Fruit fly (Drosophila melanogaster) S2 (cell line): Measurements from ENCODE around the gene CSN6.

Experiments
- CG8478 ChIP-seq: fragments of >200 bp; optimal IDR thresholded peaks from 2 replicates; lab custom pipeline; 2018
- CTCF ChIP-seq, 2 experiments: fragments of >200 bp; optimal IDR thresholded peaks; 2 replicates each; lab custom pipeline; 2018

The CSN6 gene

dm6 chr3R:22588756-22589155, 8.2 kb downstream of the CSN6 start:
- TF ChIP-seq CG8478 (lab: Kevin White, UChicago) = no peak
- no peak for TF ChIP-seq CTCF (optimal IDR thresholded peaks at IDR 0.05; lab: Kevin White, UChicago)

- TF ChIP-seq CG8478 (lab: Kevin White, UChicago) = no peak
Measured at dm6 chr3R:22589311-22589710, 8.7 kb downstream of the CSN6 start.

dm6 chr3R:22590668-22591275, 10.2 kb downstream of the CSN6 start:
- TF ChIP-seq CG8478 (lab: Kevin White, UChicago) = no peak

- TF ChIP-seq CG8478 (lab: Kevin White, UChicago) (no peak), CTCF (optimal IDR thresholded peaks at IDR 0.05; lab: Kevin White, UChicago) (no peak)
Measured at dm6 chr3R:22594257-22594656, 13.7 kb downstream of the CSN6 start.

dm6 chr3R:22595293-22595868, 14.8 kb downstream of the CSN6 start:
- TF ChIP-seq CG8478 (lab: Kevin White, UChicago) (no peak), CTCF (optimal IDR thresholded peaks at IDR 0.05; lab: Kevin White, UChicago) (no peak)

- TF ChIP-seq CTCF (optimal IDR thresholded peaks at IDR 0.05; lab: Kevin White, UChicago) = no peak
- no peak for TF ChIP-seq CG8478 (lab: Kevin White, UChicago)
Measured at dm6 chr3R:22596450-22596849, 15.9 kb downstream of the CSN6 start.

- TF ChIP-seq CTCF (optimal IDR thresholded peaks at IDR 0.05; lab: Kevin White, UChicago) (no peak), CG8478 (lab: Kevin White, UChicago) (no peak)
Measured at dm6 chr3R:22597344-22597954, 16.9 kb downstream of the CSN6 start.

dm6 chr3R:22598759-22599158, 18.2 kb downstream of the CSN6 start:
- TF ChIP-seq CTCF (optimal IDR thresholded peaks at IDR 0.05; lab: Kevin White, UChicago) (no peak), CG8478 (lab: Kevin White, UChicago) (no peak)

dm6 chr3R:22602783-22603182, 22.2 kb downstream of the CSN6 start:
- no peak for TF ChIP-seq CG8478 (lab: Kevin White, UChicago)
- TF ChIP-seq CTCF (optimal IDR thresholded peaks at IDR 0.05; lab: Kevin White, UChicago) = no peak

dm6 chr3R:22609185-22609584, 28.6 kb downstream of the CSN6 start, which contains the start of gene CG13843:
Gene CG13843 (plus strand): TSS chr3R:22609485.
- no peak for TF ChIP-seq CTCF (optimal IDR thresholded peaks at IDR 0.05; lab: Kevin White, UChicago)
- no peak for TF ChIP-seq CG8478 (lab: Kevin White, UChicago)

- no peak for TF ChIP-seq CG8478 (lab: Kevin White, UChicago)
- TF ChIP-seq CTCF (optimal IDR thresholded peaks at IDR 0.05; lab: Kevin White, UChicago) = no peak
Measured at dm6 chr3R:22613448-22613847, 32.9 kb downstream of the CSN6 start, which contains the start of the genes CG31156 and mRRF2. Gene CG31156 (minus strand): TSS chr3R:22613656. Gene mRRF2 (plus strand): TSS chr3R:22613686.

dm6 chr3R:22616211-22616610, 35.6 kb downstream of the CSN6 start, which contains the start of gene CG31161:
Gene CG31161 (plus strand): TSS chr3R:22616511.
- no peak for TF ChIP-seq CTCF (optimal IDR thresholded peaks at IDR 0.05; lab: Kevin White, UChicago)
- no peak for TF ChIP-seq CG8478 (lab: Kevin White, UChicago)

- no peak for TF ChIP-seq CTCF (optimal IDR thresholded peaks at IDR 0.05; lab: Kevin White, UChicago)
- TF ChIP-seq CG8478 (lab: Kevin White, UChicago) = no peak
Measured at dm6 chr3R:22618280-22618679, 37.7 kb downstream of the CSN6 start, which contains the start of gene mRpL45. Gene mRpL45 (plus strand): TSS chr3R:22618492.

dm6 chr3R:22624737-22625136, 44.2 kb downstream of the CSN6 start:
- TF ChIP-seq CG8478 (lab: Kevin White, UChicago) (no peak), CTCF (optimal IDR thresholded peaks at IDR 0.05; lab: Kevin White, UChicago) (no peak)

- no peak for TF ChIP-seq CG8478 (lab: Kevin White, UChicago)
Measured at dm6 chr3R:22625514-22626333, 45.2 kb downstream of the CSN6 start.
